Fruit fly (Drosophila melanogaster): ENCODE results near the gene Tmtc1.

Gene Tmtc1

DNA sequence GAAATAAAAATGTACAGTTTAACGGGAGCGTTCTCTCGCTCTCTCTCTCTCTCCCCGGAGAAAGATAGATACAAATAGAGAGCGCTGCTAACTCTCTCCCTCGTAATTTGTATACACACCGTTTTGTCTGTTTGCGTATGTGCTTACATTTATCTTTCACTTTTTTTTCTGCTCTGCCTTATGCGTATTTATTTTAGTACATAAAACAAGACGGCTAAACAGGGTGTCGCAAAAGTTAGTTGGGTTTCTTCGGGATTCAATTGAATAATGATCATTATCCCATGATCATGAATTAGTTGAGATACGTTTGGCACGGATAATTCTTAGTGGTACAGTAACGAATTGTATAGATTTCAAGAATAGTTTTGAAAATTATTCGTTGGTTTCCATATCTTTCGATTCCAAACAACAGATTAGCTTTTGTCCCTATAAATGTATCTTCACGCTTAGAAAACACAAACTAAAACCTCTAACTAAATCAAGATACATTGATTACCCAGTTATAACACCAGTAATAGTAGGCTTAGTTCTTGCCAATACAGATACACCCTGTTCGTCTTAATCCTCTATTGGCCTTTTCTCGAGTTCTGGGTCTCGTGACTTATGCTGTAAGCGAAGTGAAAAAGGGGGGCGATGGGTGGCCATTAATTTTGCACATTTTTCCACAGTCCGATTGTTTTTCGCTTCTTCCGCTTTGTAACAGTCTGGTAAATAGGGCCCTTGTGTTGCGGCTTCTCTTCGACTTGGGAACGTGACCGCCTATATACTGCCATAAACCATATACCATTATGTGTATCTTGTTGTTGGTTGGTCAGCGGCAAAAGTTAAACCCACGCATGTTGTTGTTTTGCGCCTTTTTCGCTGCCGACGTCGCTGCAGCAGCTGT, 77.1 kb downstream of the Tmtc1 start (continued):
- TF ChIP-seq CG17361 (GFP tag; IDR thresholded peaks at IDR 0.05) (no peak), yki (optimal IDR thresholded peaks at IDR 0.05) (peak; percentile 90), B-H2 (GFP tag; optimal IDR thresholded peaks at IDR 0.05) (peak; percentile 65), bigmax (GFP tag; optimal IDR thresholded peaks at IDR 0.05) (no peak), CG3163 (GFP tag; optimal IDR thresholded peaks at IDR 0.05) (peak; percentile 63), al (GFP tag; IDR thresholded peaks at IDR 0.05) (no peak), CG1233 (GFP tag; optimal IDR thresholded peaks at IDR 0.05) (peak; percentile 83), GATAe (GFP tag; conservative IDR thresholded peaks at IDR 0.05) (no peak), Lim3 (GFP tag; IDR thresholded peaks at IDR 0.05) (no peak), Hr51 (GFP tag; optimal IDR thresholded peaks at IDR 0.05) (peak; percentile 5 to 90), klu (GFP tag; IDR thresholded peaks at IDR 0.05) (no peak), pzg (GFP tag; optimal IDR thresholded peaks at IDR 0.05) (no peak), scrt (GFP tag; optimal IDR thresholded peaks at IDR 0.05) (peak; percentile 76), CG7745 (tag; optimal IDR thresholded peaks at IDR 0.05) (peak; percentile 34), CG6765 (GFP tag; optimal IDR thresholded peaks at IDR 0.05) (peak; percentile 90), aop (GFP tag; IDR thresholded peaks at IDR 0.05) (no peak), CG13424 (tag; optimal IDR thresholded peaks at IDR 0.05) (peak; percentile 87), az2 (GFP tag; optimal IDR thresholded peaks at IDR 0.05) (peak; percentile 76), Med (GFP tag) (peak; percentile 94), Vsx1 (GFP tag; optimal IDR thresholded peaks at IDR 0.05) (peak; percentile 88), CG3407 (GFP tag; optimal IDR thresholded peaks at IDR 0.05) (peak; percentile 84), CG18764 (GFP tag; optimal IDR thresholded peaks at IDR 0.05) (peak; percentile 69), Lpt (GFP tag; optimal IDR thresholded peaks at IDR 0.05) (no peak), CG33213 (GFP tag; optimal IDR thresholded peaks at IDR 0.05) (peak; percentile 64), ftz-f1 (GFP tag; optimal IDR thresholded peaks at IDR 0.05) (no peak), Tbp (GFP tag; optimal IDR thresholded peaks at IDR 0.05) (no peak), CG7556 (GFP tag; optimal IDR thresholded peaks at IDR 0.05) (peak; percentile 94), jing (GFP tag; optimal IDR thresholded peaks at IDR 0.05) (peak; percentile 8), Hsf (GFP tag; optimal IDR thresholded peaks at IDR 0.05) (peak; percentile 72), CG16779 (GFP tag; IDR thresholded peaks at IDR 0.05) (no peak), jumu (GFP tag; optimal IDR thresholded peaks at IDR 0.05) (peak; percentile 74), CG11560 (tag; IDR thresholded peaks at IDR 0.05) (no peak), Atf-2 (GFP tag; optimal IDR thresholded peaks at IDR 0.05) (peak; percentile 66), CG4854 (GFP tag; optimal IDR thresholded peaks at IDR 0.05) (peak; percentile 50), CG4404 (GFP tag; IDR thresholded peaks at IDR 0.05) (no peak), Fer2 (tag; optimal IDR thresholded peaks at IDR 0.05) (peak; percentile 73), CG9437 (GFP tag; optimal IDR thresholded peaks at IDR 0.05) (peak; percentile 83), D (optimal IDR thresholded peaks at IDR 0.05) (peak; percentile 27), D (GFP tag; optimal IDR thresholded peaks at IDR 0.05) (peak; percentile 78), zfh2 (GFP tag; optimal IDR thresholded peaks at IDR 0.05) (peak; percentile 80), Ets65A (GFP tag) (peak; percentile 94), dmrt99B (tag; optimal IDR thresholded peaks at IDR 0.05) (peak; percentile 86), ash1 (GFP tag; optimal IDR thresholded peaks at IDR 0.05) (no peak), CG4282 (GFP tag; optimal IDR thresholded peaks at IDR 0.05) (no peak), CG12769 (tag; optimal IDR thresholded peaks at IDR 0.05) (peak; percentile 62), CG12391 (tag; optimal IDR thresholded peaks at IDR 0.05) (peak; percentile 86), E2f1 (GFP tag; IDR thresholded peaks at IDR 0.05) (no peak), NfI (GFP tag; optimal IDR thresholded peaks at IDR 0.05) (peak; percentile 85), chif (GFP tag; optimal IDR thresholded peaks at IDR 0.05) (peak; percentile 29 to 73), esg (GFP tag; conservative IDR thresholded peaks at IDR 0.05) (no peak)
